Fruit fly (Drosophila melanogaster) ovary, adult (tissue): Measurements from ENCODE around the gene CG4822.

Experiments
- CG17801 ChIP-seq: fragments of 200-800 bp; optimal IDR thresholded peaks from 2 replicates; lab custom pipeline; 2019; ENCODE audit warnings: missing biosample characterization, mild to moderate bottlenecking, missing genetic modification characterization, moderate library complexity; ENCODE audit not compliant: partially characterized antibody

Gene CG4822

DNA sequence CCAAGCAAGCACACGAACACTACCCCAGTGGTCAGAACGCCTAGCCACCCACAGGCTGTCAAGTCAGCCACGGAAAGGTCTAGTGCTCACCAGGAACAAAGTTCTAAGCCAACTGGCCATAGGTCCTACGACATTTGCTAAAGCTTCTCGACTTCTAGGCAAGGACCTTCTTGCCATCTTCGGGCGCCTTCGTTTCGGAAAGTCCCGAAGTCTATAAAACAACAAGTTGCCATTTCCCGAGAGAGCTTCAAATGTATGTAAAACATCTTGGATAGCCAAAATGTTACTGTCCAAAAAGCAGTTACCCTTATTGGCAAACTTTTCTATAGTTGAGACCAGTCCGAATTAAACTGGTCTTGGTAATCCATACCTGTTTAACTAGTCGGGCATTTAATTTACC, 24.9 kb upstream of the CG4822 start:
- no peak for TF ChIP-seq CG17801 (GFP tag; lab: Kevin White, UChicago)

DNA sequence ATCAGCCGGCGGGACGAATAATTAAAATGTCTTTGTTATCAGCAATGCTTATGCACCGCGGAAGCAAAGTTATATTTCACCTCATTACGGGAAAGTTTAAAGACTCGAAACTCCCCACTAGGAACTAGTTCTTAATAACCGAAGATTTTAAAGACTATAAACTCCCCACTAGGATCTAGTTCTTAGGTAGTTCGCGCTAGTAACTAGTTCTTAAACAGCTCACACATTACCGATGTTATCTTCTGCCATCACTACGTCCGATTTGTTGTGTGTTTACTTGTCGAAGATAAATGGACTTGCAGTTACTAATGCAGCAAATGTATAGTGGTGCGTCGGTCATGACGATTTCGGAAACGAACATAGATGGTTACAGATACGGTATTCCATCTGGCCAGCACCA, 21.5 kb upstream of the CG4822 start, which contains the start of the genes CG31974 and CG11454:
Gene CG31974, minus strand, starts transcription at position 4 of the 400 bp plus-strand sequence.
Gene CG11454, plus strand, starts transcription at position 236 of the 400 bp plus-strand sequence.
- no peak for TF ChIP-seq CG17801 (GFP tag; lab: Kevin White, UChicago)

DNA sequence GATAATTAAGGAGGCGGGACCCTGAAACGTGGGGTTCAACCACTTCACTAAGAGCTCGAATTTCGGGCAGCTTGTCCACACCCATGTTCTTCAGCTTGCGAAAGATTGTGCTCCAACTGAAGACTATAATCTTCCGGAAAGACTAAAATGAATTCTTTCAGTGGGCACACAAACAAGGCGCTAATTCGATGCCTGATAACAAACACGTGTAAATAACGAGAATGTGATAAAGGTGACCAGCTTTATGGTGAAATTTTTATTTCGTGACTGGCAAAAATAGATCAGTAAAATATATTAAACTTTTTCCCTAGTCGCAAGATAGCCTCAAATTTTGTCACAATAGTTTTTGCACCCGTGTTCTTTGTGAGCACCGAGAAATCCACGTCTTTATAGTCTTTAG, 19.3 kb upstream of the CG4822 start, which contains the start of the genes CG31975 and ovm:
Gene CG31975, minus strand, starts transcription at position 144 of the 400 bp plus-strand sequence.
Gene ovm, minus strand, starts transcription at position 144 of the 400 bp plus-strand sequence.
- TF ChIP-seq CG17801 (GFP tag; lab: Kevin White, UChicago): no peak

DNA sequence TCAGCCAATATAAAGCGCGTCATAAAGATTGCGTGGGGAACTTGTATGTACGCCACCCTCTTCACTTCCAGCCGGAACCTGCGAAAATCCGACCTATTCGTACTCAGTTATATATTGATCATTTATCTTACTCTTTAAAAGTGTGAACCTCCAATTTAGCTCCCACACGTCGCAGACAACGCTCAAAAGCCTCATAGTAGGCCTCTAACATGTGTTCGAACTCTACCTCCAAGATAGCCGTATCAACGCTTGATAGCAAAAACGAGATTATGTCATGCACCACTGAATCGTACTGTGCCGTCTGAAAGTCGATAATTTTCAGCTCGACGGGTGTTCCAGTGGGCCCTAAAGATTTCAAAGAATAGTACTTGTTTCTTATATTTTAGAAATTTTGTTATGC, 18.1 kb upstream of the CG4822 start:
- no peak for TF ChIP-seq CG17801 (GFP tag; lab: Kevin White, UChicago)

DNA sequence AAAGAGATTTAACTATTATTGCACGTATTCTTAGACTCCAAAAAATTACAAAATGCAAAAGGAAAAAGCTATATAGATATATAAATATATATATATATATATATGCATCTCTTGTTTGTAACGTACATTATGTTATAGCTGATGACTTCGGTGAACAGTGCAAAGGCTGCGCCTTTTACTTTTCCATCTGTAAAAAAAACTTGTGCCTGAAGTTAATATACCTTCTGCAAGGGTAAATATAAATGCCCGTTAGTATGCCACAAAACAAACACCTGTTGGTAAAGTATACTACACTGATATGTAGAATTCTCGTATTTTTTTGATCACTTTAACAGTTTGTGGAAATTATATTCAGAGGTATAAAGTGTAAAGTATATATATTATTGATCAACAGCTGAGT, 16.5 kb upstream of the CG4822 start:
- no peak for TF ChIP-seq CG17801 (GFP tag; lab: Kevin White, UChicago)

DNA sequence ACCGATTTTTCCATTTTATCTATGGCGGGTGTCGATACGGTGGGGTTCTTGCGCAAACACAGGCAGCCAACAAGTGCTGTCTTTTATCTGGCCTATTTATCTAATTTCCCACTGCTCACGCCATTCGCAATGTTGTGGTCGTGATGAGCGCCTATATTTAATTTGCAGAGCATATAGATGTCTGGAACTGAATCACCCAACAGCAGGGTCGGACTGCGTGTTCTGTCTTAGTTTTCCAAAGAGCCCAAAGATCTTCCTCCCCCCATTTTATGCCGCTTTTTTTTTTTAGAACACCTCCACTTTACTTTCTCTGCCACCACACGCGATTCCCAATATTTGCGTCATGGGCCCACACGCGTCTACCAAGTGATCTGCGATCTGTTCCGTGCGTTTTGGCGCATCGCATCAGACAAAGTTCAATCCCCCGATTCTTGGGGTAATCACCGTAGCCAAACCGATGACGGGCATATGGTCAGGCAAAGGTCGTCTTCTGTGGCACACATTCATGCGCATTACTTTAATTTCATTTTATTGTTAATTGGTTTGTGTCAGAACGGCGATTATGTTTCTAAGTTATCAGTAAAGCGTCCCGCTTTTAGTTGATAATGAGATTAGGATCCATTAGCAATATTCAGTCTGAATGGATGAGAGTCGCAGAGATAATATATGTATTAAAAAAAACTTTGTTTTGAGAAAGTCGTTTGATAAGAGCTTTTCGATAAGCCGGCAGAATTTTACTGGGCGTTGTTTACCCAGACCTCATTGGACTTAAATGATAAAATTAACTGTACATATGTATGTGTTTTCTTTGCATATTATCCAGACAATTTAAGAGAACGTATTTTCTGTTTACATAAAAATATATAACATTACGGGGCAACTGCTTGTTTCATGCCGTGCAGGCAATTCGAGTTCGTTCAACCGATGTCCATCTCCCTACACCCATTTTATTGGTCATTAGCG, 15.5 kb upstream of the CG4822 start:
- TF ChIP-seq CG17801 (GFP tag; lab: Kevin White, UChicago): no peak

DNA sequence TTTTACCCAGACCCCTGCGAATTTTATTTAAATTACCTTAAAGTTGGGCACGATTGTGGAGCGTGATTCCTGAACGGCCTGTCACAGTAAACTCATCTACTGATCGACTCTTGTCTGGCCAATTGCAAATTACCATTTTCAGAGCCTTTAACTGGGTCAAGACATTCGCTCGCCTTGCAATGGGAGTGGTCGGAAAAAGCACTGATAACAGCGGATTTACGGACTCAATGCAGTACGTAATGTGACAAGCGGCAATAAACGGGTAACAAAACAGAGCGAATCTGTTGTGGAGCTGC, 14.5 kb upstream of the CG4822 start:
- TF ChIP-seq CG17801 (GFP tag; lab: Kevin White, UChicago): no peak

DNA sequence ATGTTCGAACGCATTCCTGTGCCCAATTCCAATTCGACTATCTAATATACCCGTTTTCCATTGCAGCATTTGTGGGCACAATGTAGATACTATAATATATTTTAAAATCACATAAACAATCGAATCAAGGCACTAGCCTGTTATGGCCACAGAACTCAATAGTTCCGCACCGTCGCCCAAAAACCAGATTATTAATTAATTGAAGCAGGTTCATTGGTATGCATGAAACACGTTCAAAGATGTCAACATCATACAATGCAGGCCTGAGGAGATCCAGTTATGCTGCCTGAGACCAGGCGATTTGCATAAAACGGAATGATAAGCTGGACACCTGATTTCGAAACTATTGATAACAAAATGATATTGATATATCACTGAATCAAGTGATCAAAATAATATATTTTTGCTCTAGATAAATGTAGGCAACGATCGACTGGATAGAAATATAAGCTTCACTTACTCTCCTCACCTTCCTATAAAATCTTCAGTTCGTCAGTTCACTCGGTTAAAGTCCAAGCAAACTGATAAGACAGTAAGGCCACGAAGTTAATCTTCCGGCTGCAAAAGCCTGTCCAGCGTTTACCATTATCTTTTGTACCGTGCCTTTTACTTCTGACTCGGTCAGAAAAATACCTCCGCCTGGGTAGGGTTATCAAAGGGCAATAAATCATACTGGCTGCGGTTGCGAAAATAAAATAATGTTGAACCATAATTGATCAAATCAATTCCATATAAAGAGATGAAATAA, 14.0 kb upstream of the CG4822 start:
- TF ChIP-seq CG17801 (GFP tag; lab: Kevin White, UChicago): no peak

DNA sequence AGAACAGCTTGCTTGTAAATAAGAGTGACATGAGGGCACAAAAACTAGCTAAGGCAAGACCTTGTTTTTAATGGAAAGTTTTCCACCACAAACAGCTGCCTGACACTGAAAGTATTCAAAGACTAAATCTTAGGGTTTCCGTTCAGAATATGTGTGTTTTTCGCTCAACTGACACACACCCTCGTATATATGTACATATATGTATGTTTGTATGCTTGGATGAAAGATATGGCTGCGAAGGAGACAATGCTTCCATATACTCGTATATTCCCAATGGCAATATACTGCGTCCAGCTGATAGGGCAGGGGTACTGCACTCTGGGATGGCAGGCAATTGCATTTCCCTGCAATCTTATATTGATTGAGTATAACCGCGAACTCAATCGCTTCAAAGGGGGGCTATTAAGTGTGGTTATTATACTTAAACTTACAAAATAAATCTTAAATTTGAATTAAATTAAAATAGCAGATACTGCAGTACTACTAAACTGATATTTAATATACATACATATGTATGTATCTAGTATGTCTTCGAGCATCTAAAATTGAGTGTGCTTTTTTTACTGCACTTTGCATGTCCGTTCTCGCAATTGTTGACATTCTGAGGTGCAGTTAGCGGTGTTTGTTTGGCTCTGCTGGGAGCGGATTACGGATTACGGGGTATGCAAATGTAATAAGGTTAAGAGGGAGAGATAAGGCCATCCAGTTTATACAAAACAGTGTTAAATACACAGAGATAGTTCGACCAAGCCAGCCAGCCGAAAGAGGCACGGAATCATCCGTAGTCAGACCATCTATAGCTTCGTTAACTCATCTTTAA, 13.2 kb upstream of the CG4822 start:
- no peak for TF ChIP-seq CG17801 (GFP tag; lab: Kevin White, UChicago)

DNA sequence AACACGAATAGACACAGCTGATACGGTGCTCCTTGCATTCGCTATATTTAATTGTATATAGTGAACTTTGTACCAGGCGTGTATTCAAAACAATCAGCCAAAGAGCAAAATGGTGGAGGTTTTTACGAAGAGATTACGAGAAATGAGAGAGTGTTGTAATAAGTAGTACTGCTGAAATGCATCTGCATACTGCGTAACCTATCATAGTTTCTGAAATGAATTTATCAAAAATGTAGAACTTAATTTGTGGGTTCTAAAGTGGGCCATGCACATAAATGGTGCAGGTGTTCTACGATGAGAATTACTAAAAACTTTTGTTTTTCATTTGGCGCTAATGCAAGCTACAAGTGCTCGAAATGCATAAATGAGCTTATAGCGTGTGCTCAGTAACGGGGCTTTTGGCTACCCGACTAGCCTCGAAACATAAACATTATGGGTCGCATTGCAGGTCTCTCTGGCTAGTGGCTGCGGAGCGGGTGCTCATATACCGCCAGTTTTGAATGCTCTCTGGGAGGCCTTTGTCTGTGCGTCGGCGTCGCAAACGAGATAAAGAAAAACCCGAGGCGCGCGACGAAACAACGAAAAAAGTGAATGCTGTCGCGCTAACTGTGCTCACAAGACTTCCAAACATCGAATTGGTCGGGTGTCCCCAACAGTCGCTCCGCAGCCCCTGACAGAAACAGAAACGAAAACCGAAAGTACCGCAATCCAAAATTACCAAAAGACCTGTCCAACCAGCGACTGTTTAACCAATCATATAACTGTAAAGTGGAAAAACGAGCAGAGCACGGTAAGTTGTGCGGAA, 10.1 kb upstream of the CG4822 start, which contains the start of gene Gs1:
Gene Gs1, plus strand, starts transcription at position 612 of the 805 bp plus-strand sequence.
- peak; percentile 49 for TF ChIP-seq CG17801 (GFP tag; lab: Kevin White, UChicago)

DNA sequence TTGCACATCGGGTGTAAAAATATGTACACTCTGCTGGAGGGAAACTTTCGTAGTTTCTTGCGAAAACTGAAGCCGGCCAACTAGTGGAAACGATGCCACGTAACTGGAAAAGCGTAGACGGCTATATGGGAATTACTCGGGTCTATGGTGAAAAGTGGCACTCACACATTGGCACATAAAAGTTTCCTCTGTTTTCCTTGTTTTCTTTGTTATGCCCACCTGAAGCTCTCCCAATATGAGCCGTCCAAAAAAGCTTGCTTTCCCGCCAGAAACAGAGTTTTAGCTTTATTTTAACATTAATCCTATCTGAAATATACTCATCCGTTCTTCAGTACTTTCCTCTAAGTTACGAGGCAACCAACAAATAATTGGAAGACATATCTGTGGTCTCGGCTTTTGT, 9.1 kb upstream of the CG4822 start, which contains the start of gene CG3164:
Gene CG3164, minus strand, starts transcription at position 101 of the 400 bp plus-strand sequence.
- TF ChIP-seq CG17801 (GFP tag; lab: Kevin White, UChicago): no peak

DNA sequence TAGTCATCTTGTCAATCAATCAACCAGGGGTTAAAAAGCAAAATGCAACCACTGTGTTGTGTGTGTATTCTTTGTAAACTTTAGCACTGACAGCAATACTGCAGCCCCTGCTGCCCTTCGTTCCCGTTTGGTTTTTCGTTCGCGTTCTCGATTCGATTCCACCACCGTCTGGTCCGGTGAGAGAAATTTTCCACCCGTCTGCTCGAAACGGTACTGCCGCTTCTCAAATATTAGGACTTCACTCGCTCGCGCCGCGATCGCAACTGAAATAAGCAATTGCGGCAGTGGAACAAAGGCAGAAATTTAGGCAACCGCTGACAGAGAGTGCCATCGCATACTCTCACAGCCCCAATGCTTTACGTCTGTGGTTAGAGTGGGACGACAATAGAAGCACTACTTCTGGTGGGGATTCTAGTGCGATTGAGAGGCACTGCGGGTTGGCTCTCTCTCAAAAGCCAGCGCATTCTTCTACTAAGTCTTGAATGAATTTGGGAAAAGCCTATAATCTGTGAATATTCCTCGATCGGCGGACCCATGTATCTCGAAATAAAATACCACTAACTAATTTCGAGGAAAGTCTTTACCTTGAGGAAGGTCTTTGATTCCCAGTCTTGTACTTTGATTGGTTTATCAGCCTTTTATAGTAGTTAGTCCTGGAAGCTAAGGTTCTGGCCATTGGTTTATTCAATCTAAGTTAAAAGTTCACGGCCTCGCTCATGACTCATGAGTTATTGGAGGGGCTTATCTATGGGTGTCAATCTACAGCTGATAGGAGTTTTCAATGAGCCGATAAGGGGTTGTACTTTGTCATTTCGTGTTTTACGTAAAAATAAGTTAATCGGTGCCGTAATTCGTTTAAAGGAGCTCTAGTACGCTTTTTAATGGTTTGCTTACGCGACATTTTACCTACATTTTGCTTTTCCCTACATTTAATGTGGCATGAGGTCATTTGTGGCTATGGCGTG, 7.7 kb upstream of the CG4822 start:
- TF ChIP-seq CG17801 (GFP tag; lab: Kevin White, UChicago): peak; percentile 91
